Fruit fly (Drosophila melanogaster) whole organism, embryonic: ENCODE data around the gene CG13097.

ENCODE experiments used
- Abd-B ChIP-seq: fragments of 200-800 bp; sonication (Bioruptor generic); optimal IDR thresholded peaks from 2 replicates; lab custom pipeline; 2018; ENCODE audit warnings: missing biosample characterization, mild to moderate bottlenecking, missing genetic modification characterization, moderate library complexity
- Atf3 ChIP-seq: fragments of 200-800 bp; sonication (Bioruptor generic); optimal IDR thresholded peaks from 3 replicates; lab custom pipeline; 2016; ENCODE audit warnings: missing biosample characterization, missing genetic modification characterization
- C15 ChIP-seq: fragments of 200-800 bp; sonication (Bioruptor generic); IDR thresholded peaks from 3 replicates; pipeline ENCODE4 v1.3.6; 2022; ENCODE audit warnings: missing biosample characterization, missing genetic modification characterization
- CG10959 ChIP-seq: fragments of 200-800 bp; sonication (Bioruptor generic); IDR thresholded peaks from 2 replicates; pipeline ENCODE4 v1.3.6; 2022; ENCODE audit warnings: missing biosample characterization, missing genetic modification characterization
- CG12071 ChIP-seq: fragments of 200-800 bp; sonication (Bioruptor generic); optimal IDR thresholded peaks from 3 replicates; lab custom pipeline; 2018; ENCODE audit warnings: missing biosample characterization, mild to moderate bottlenecking, missing genetic modification characterization
- CG12236 ChIP-seq: fragments of 200-800 bp; sonication (Bioruptor generic); optimal IDR thresholded peaks from 2 replicates; lab custom pipeline; 2016; ENCODE audit warnings: missing biosample characterization, missing genetic modification characterization
- CG12744 ChIP-seq: fragments of 200-800 bp; sonication (Bioruptor generic); optimal IDR thresholded peaks from 2 replicates; lab custom pipeline; 2016; ENCODE audit warnings: missing biosample characterization, missing genetic modification characterization
- CG15269 ChIP-seq: fragments of 200-800 bp; sonication (Bioruptor generic); optimal IDR thresholded peaks from 2 replicates; lab custom pipeline; 2018; ENCODE audit warnings: missing biosample characterization, mild to moderate bottlenecking, missing genetic modification characterization, moderate library complexity
- CG17385 ChIP-seq: fragments of 200-800 bp; sonication (Bioruptor generic); optimal IDR thresholded peaks from 3 replicates; lab custom pipeline; 2018; ENCODE audit warnings: missing biosample characterization, mild to moderate bottlenecking, missing genetic modification characterization
- CG2678 ChIP-seq: fragments of 200-800 bp; sonication (Bioruptor generic); optimal IDR thresholded peaks from 3 replicates; lab custom pipeline; 2019; ENCODE audit warnings: missing biosample characterization, mild to moderate bottlenecking, missing genetic modification characterization, moderate library complexity
- CG31441 ChIP-seq: fragments of 200-800 bp; sonication (Bioruptor generic); IDR thresholded peaks from 2 replicates; pipeline ENCODE4 v1.3.6; 2022; ENCODE audit warnings: missing biosample characterization, missing genetic modification characterization
- CG3847 ChIP-seq: fragments of 200-800 bp; sonication (Bioruptor generic); IDR thresholded peaks from 2 replicates; pipeline ENCODE4 v1.3.6; 2022; ENCODE audit warnings: missing biosample characterization, missing genetic modification characterization
- CG4328 ChIP-seq: fragments of 200-800 bp; sonication (Bioruptor generic); optimal IDR thresholded peaks from 3 replicates; lab custom pipeline; 2017; ENCODE audit warnings: missing biosample characterization, missing genetic modification reagents, missing genetic modification characterization
- CG4730 ChIP-seq: fragments of 200-800 bp; sonication (Bioruptor generic); IDR thresholded peaks from 2 replicates; pipeline ENCODE4 v1.3.6; 2022; ENCODE audit warnings: missing biosample characterization, missing genetic modification characterization
- CG9797 ChIP-seq: fragments of 200-800 bp; sonication (Bioruptor generic); optimal IDR thresholded peaks from 3 replicates; lab custom pipeline; 2018; ENCODE audit warnings: missing biosample characterization, mild to moderate bottlenecking, missing genetic modification characterization
- CrebB ChIP-seq: fragments of 200-800 bp; sonication (Bioruptor generic); optimal IDR thresholded peaks from 3 replicates; lab custom pipeline; 2018; ENCODE audit warnings: missing biosample characterization, mild to moderate bottlenecking, missing genetic modification characterization
- D19A ChIP-seq: fragments of 200-800 bp; optimal IDR thresholded peaks from 3 replicates; lab custom pipeline; 2019; ENCODE audit warnings: missing biosample characterization, mild to moderate bottlenecking, missing genetic modification characterization, moderate library complexity
- Hr51 ChIP-seq, 2 experiments: fragments of 200-800 bp; sonication (Bioruptor generic); optimal IDR thresholded peaks; 2 replicates in 1 of 2; 3 replicates in 1 of 2; lab custom pipeline; 2016 to 2018; ENCODE audit warnings: missing biosample characterization in 2 of 2, missing genetic modification characterization in 2 of 2, mild to moderate bottlenecking in 1 of 2, moderate library complexity in 1 of 2
- MESR4 ChIP-seq: fragments of 200-800 bp; sonication (Bioruptor generic); optimal IDR thresholded peaks from 2 replicates; lab custom pipeline; 2018; ENCODE audit warnings: missing biosample characterization, mild to moderate bottlenecking, missing genetic modification characterization, moderate library complexity
- Max ChIP-seq: fragments of 200-800 bp; sonication (Bioruptor generic); optimal IDR thresholded peaks from 2 replicates; lab custom pipeline; 2016; ENCODE audit warnings: missing biosample characterization, mild to moderate bottlenecking, missing genetic modification characterization
- Meics ChIP-seq: fragments of 200-800 bp; sonication (Bioruptor generic); optimal IDR thresholded peaks from 2 replicates; lab custom pipeline; 2017; ENCODE audit warnings: missing biosample characterization, mild to moderate bottlenecking, missing genetic modification characterization
- Mrtf ChIP-seq: fragments of 200-800 bp; sonication (Bioruptor generic); IDR thresholded peaks from 3 replicates; pipeline ENCODE4 v1.3.6; 2022; ENCODE audit warnings: missing biosample characterization, missing genetic modification characterization
- Neu2 ChIP-seq: fragments of 200-800 bp; sonication (Bioruptor generic); optimal IDR thresholded peaks from 3 replicates; lab custom pipeline; 2016; ENCODE audit warnings: missing biosample characterization, missing genetic modification characterization, borderline replicate concordance
- Nf-YB ChIP-seq: fragments of 200-800 bp; sonication (Bioruptor generic); optimal IDR thresholded peaks from 3 replicates; lab custom pipeline; 2019; ENCODE audit warnings: missing biosample characterization, mild to moderate bottlenecking, missing genetic modification characterization, moderate library complexity
- Pdp1 ChIP-seq, 2 experiments: fragments of 200-800 bp; sonication (Bioruptor generic); optimal IDR thresholded peaks; 3 replicates each; lab custom pipeline; 2016; ENCODE audit warnings: missing biosample characterization in 2 of 2, missing genetic modification characterization in 2 of 2, mild to moderate bottlenecking in 1 of 2, moderate library complexity in 1 of 2
- Poxn ChIP-seq: fragments of 200-800 bp; sonication (Bioruptor generic); IDR thresholded peaks from 2 replicates; pipeline ENCODE4 v1.3.6; 2022; ENCODE audit warnings: missing biosample characterization, missing genetic modification characterization
- Ravus ChIP-seq: fragments of 200-800 bp; sonication (Bioruptor generic); IDR thresholded peaks from 2 replicates; pipeline ENCODE4 v1.3.6; 2022; ENCODE audit warnings: missing biosample characterization, missing genetic modification characterization
- Rx ChIP-seq: fragments of 200-800 bp; sonication (Bioruptor generic); IDR thresholded peaks from 2 replicates; pipeline ENCODE4 v1.3.6; 2022; ENCODE audit warnings: missing biosample characterization, missing genetic modification characterization
- Spps ChIP-seq: fragments of 200-800 bp; sonication (Bioruptor generic); optimal IDR thresholded peaks from 2 replicates; lab custom pipeline; 2018; ENCODE audit warnings: missing biosample characterization, mild to moderate bottlenecking, missing genetic modification characterization
- TFAM ChIP-seq: fragments of 200-800 bp; sonication (Bioruptor generic); optimal IDR thresholded peaks from 2 replicates; lab custom pipeline; 2017; ENCODE audit warnings: missing biosample characterization, missing genetic modification characterization, inconsistent platforms
- Tbp ChIP-seq: fragments of >200 bp; optimal IDR thresholded peaks from 2 replicates; lab custom pipeline; 2018; ENCODE audit warnings: missing biosample characterization, missing genetic modification characterization
- Xbp1 ChIP-seq: fragments of 200-800 bp; sonication (Bioruptor generic); optimal IDR thresholded peaks from 3 replicates; lab custom pipeline; 2016; ENCODE audit warnings: missing biosample characterization, mild to moderate bottlenecking, missing genetic modification characterization
- btn ChIP-seq: fragments of 200-800 bp; sonication (Bioruptor generic); optimal IDR thresholded peaks from 2 replicates; lab custom pipeline; 2016; ENCODE audit warnings: missing biosample characterization, missing genetic modification characterization
- caup ChIP-seq: fragments of 200-800 bp; sonication (Bioruptor generic); optimal IDR thresholded peaks from 3 replicates; lab custom pipeline; 2017; ENCODE audit warnings: missing biosample characterization, mild to moderate bottlenecking, missing genetic modification characterization, moderate library complexity; ENCODE audit not compliant: severe bottlenecking
- ci ChIP-seq: fragments of 200-800 bp; sonication (Bioruptor generic); IDR thresholded peaks from 3 replicates; pipeline ENCODE4 v1.3.6; 2022; ENCODE audit warnings: missing biosample characterization, missing genetic modification characterization
- crc ChIP-seq: fragments of 200-800 bp; sonication (Bioruptor generic); optimal IDR thresholded peaks from 2 replicates; lab custom pipeline; 2016; ENCODE audit warnings: missing biosample characterization, missing genetic modification characterization
- dmrt99B ChIP-seq: fragments of 200-800 bp; sonication (Bioruptor generic); optimal IDR thresholded peaks from 2 replicates; lab custom pipeline; 2018; ENCODE audit warnings: missing biosample characterization, mild to moderate bottlenecking, missing genetic modification characterization, moderate library complexity
- dpn ChIP-seq, 2 experiments: fragments of 200-800 bp; sonication (Bioruptor generic); optimal IDR thresholded peaks; 3 replicates each; lab custom pipeline; 2016; ENCODE audit warnings: missing biosample characterization in 2 of 2, missing genetic modification characterization in 2 of 2
- eve ChIP-seq, 2 experiments: fragments of >200 bp; optimal IDR thresholded peaks; 2 replicates each; lab custom pipeline; 2017; ENCODE audit warnings: missing biosample characterization in 2 of 2, missing genetic modification characterization in 2 of 2
- her ChIP-seq: fragments of 200-800 bp; sonication (Bioruptor generic); optimal IDR thresholded peaks from 2 replicates; lab custom pipeline; 2016; ENCODE audit warnings: missing biosample characterization, missing genetic modification characterization
- inv ChIP-seq: fragments of 200-800 bp; sonication (Bioruptor generic); IDR thresholded peaks from 2 replicates; pipeline ENCODE4 v1.3.6; 2022; ENCODE audit warnings: missing biosample characterization, missing genetic modification characterization; ENCODE audit not compliant: partially characterized antibody
- maf-S ChIP-seq: fragments of 200-800 bp; sonication (Bioruptor generic); optimal IDR thresholded peaks from 2 replicates; lab custom pipeline; 2016; ENCODE audit warnings: missing biosample characterization, missing genetic modification characterization
- nerfin-2 ChIP-seq: fragments of 200-800 bp; sonication (Bioruptor generic); IDR thresholded peaks from 2 replicates; pipeline ENCODE4 v1.3.6; 2022; ENCODE audit warnings: missing biosample characterization, missing genetic modification characterization; ENCODE audit not compliant: partially characterized antibody
- pfk ChIP-seq: fragments of 200-800 bp; sonication (Bioruptor generic); optimal IDR thresholded peaks from 2 replicates; lab custom pipeline; 2018; ENCODE audit warnings: missing biosample characterization, mild to moderate bottlenecking, missing genetic modification characterization, moderate library complexity
- prd ChIP-seq, 3 experiments: fragments of >200 bp in 2 of 3; fragments of 200-800 bp in 1 of 3; sonication (Bioruptor generic) in 1 of 3; optimal IDR thresholded peaks in 2 of 3; IDR thresholded peaks in 1 of 3; 2 replicates in 2 of 3; 3 replicates in 1 of 3; pipeline versions ENCODE4 v1.3.6 to Lab custom; 2017 to 2022; ENCODE audit warnings: missing biosample characterization in 1 of 3, missing genetic modification characterization in 1 of 3
- sc ChIP-seq, 3 experiments: fragments of >200 bp in 2 of 3; fragments of 200-800 bp in 1 of 3; sonication (Bioruptor generic) in 1 of 3; optimal IDR thresholded peaks; 2 replicates in 2 of 3; 3 replicates in 1 of 3; lab custom pipeline; 2017; ENCODE audit warnings: mild to moderate bottlenecking in 1 of 3, missing biosample characterization in 1 of 3, missing genetic modification characterization in 1 of 3, missing genetic modification reagents in 1 of 3
- schlank ChIP-seq: fragments of 200-800 bp; sonication (Bioruptor generic); optimal IDR thresholded peaks from 2 replicates; lab custom pipeline; 2018; ENCODE audit warnings: missing biosample characterization, mild to moderate bottlenecking, missing genetic modification characterization
- sug ChIP-seq: fragments of 200-800 bp; optimal IDR thresholded peaks from 2 replicates; lab custom pipeline; 2019; ENCODE audit warnings: missing biosample characterization, mild to moderate bottlenecking, missing genetic modification characterization, moderate library complexity
- twi ChIP-seq: fragments of 200-800 bp; optimal IDR thresholded peaks from 2 replicates; lab custom pipeline; 2019; ENCODE audit warnings: missing biosample characterization, mild to moderate bottlenecking, missing genetic modification characterization, moderate library complexity
- vfl ChIP-seq: fragments of 200-800 bp; sonication (Bioruptor generic); optimal IDR thresholded peaks from 2 replicates; lab custom pipeline; 2016; ENCODE audit warnings: missing biosample characterization, missing genetic modification characterization

Gene CG13097

DNA sequence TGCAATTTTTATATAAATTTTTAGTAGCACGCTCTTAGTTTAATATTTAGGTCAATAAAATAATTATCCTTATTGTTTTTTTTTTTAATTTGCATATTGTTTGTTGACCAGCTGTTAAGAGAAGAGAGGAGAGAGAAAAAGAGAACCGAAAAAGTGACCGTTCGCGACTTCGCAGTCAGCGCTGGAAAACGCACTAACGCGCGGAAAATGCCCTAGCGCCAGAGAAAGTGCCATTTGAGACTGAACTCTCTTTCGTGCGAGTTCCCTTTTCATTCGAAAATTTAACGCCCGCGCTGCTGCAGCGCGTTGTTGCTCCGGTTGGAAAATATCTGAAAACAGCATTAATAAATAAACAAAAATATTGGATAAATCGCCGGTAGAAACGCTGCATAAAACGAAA, 28.4 kb upstream of the CG13097 start (continued):
- TF ChIP-seq ci (GFP tag; lab: Robert Waterston, UW) (peak; percentile 80; the same call in 2 of the 3 replicates), Spps (no peak), inv (GFP tag; lab: Robert Waterston, UW) (no peak), Mrtf (GFP tag; lab: Robert Waterston, UW) (no peak), Poxn (no peak), Ravus (no peak), prd (optimal IDR thresholded peaks at IDR 0.05; lab: Kevin White, UChicago) (no peak), prd (GFP tag; IDR thresholded peaks at IDR 0.05; lab: Robert Waterston, UW) (no peak), vfl (GFP tag; lab: Kevin White, UChicago) (no peak), CG4328 (GFP tag; lab: Kevin White, UChicago) (no peak), CG31441 (GFP tag; lab: Robert Waterston, UW) (no peak; the same call in 1 of the 2 replicates), dmrt99B (tag; lab: Kevin White, UChicago) (no peak), Atf3 (GFP tag; lab: Kevin White, UChicago) (no peak), CG9797 (GFP tag; lab: Kevin White, UChicago) (peak; percentile 71), her (GFP tag; lab: Kevin White, UChicago) (peak; percentile 21), CG12744 (GFP tag; lab: Kevin White, UChicago) (no peak), TFAM (no peak), twi (tag; lab: Kevin White, UChicago) (no peak), Tbp (no peak), eve (GFP tag; optimal IDR thresholded peaks at IDR 0.05; lab: Kevin White, UChicago) (no peak), CG15269 (tag; lab: Kevin White, UChicago) (no peak), CG4730 (no peak), Neu2 (GFP tag; lab: Kevin White, UChicago) (no peak), pfk (peak; percentile 87), Rx (GFP tag; lab: Robert Waterston, UW) (no peak), CG2678 (tag; lab: Kevin White, UChicago) (no peak), caup (peak; percentile 27), Abd-B (GFP tag; lab: Kevin White, UChicago) (no peak), C15 (GFP tag; lab: Robert Waterston, UW) (no peak), schlank (tag; lab: Kevin White, UChicago) (no peak), CG17385 (GFP tag; lab: Kevin White, UChicago) (no peak), CG3847 (no peak), Max (no peak), CrebB (tag; lab: Kevin White, UChicago) (no peak), Pdp1 (GFP tag; optimal IDR thresholded peaks at IDR 0.05; lab: Kevin White, UChicago) (peak in 1 of 2 experiments; percentile 30), nerfin-2 (no peak), CG10959 (GFP tag; lab: Robert Waterston, UW) (no peak), btn (GFP tag; lab: Kevin White, UChicago) (no peak), MESR4 (GFP tag; lab: Kevin White, UChicago) (peak; percentile 1), maf-S (no peak), Meics (GFP tag; lab: Kevin White, UChicago) (peak; percentile 4), Xbp1 (GFP tag; lab: Kevin White, UChicago) (no peak), dpn (GFP tag; optimal IDR thresholded peaks at IDR 0.05; lab: Kevin White, UChicago) (peak in 1 of 2 experiments; percentile 24), CG12071 (GFP tag; lab: Kevin White, UChicago) (no peak), Nf-YB (GFP tag; lab: Kevin White, UChicago) (no peak), D19A (peak; percentile 19), crc (GFP tag; lab: Kevin White, UChicago) (no peak), CG12236 (GFP tag; lab: Kevin White, UChicago) (no peak), Hr51 (GFP tag; optimal IDR thresholded peaks at IDR 0.05; lab: Kevin White, UChicago) (no peak), sc (optimal IDR thresholded peaks at IDR 0.05; lab: Kevin White, UChicago) (no peak), sc (GFP tag; optimal IDR thresholded peaks at IDR 0.05; lab: Kevin White, UChicago) (no peak), sug (peak; percentile 18)
